Worm (Caenorhabditis elegans) whole organism, L1 larva: ENCODE results near the gene Y43F8B.3.

Source experiments
- C04F5.9 ChIP-seq: sonication (generic microtip); optimal IDR thresholded peaks from 2 replicates; lab custom pipeline; 2016; ENCODE audit warnings: missing genetic modification characterization, missing compliant biosample characterization
- C16A3.4 ChIP-seq: fragments of 150-350 bp; optimal IDR thresholded peaks from 2 replicates; lab custom pipeline; 2014; ENCODE audit warnings: missing biosample characterization, missing genetic modification characterization
- C34B4.2 ChIP-seq: sonication (generic microtip); optimal IDR thresholded peaks from 2 replicates; lab custom pipeline; 2017; ENCODE audit warnings: mild to moderate bottlenecking, missing genetic modification characterization, missing compliant biosample characterization
- F16B12.6 ChIP-seq: fragments of 150-350 bp; optimal IDR thresholded peaks from 2 replicates; lab custom pipeline; 2014; ENCODE audit warnings: missing biosample characterization, missing genetic modification characterization
- ama-1 ChIP-seq: fragments of 150-350 bp; optimal IDR thresholded peaks from 2 replicates; lab custom pipeline; 2014
- blmp-1 ChIP-seq: fragments of 150-350 bp; optimal IDR thresholded peaks from 2 replicates; lab custom pipeline; 2014; ENCODE audit warnings: missing biosample characterization, missing genetic modification characterization
- ceh-63 ChIP-seq: fragments of 200-800 bp; sonication (Bioruptor generic); optimal IDR thresholded peaks from 2 replicates; lab custom pipeline; 2018; ENCODE audit warnings: mild to moderate bottlenecking, missing genetic modification characterization, missing compliant biosample characterization
- ceh-90 ChIP-seq: sonication (generic microtip); optimal IDR thresholded peaks from 2 replicates; lab custom pipeline; 2016; ENCODE audit warnings: missing genetic modification characterization, missing compliant biosample characterization
- dpl-1 ChIP-seq, 3 experiments: fragments of 150-350 bp in 2 of 3; sonication (generic microtip) in 1 of 3; optimal IDR thresholded peaks; 2 replicates each; lab custom pipeline; 2014 to 2017; ENCODE audit warnings: missing biosample characterization in 3 of 3, missing genetic modification characterization in 3 of 3, missing genetic modification reagents in 3 of 3
- efl-1 ChIP-seq, 4 experiments: fragments of 150-350 bp; optimal IDR thresholded peaks in 3 of 4; peaks in 1 of 4; 1 replicate in 1 of 4; 2 replicates in 3 of 4; lab custom pipeline; 2014; ENCODE audit warnings: missing biosample characterization in 2 of 4, missing genetic modification characterization in 2 of 4, missing genetic modification reagents in 2 of 4
- elt-2 ChIP-seq: sonication (generic microtip); optimal IDR thresholded peaks from 2 replicates; lab custom pipeline; 2016; ENCODE audit warnings: missing genetic modification characterization, mild to moderate bottlenecking, inconsistent platforms, missing compliant biosample characterization, missing genetic modification reagents
- ets-5 ChIP-seq: fragments of 200-800 bp; sonication (Bioruptor generic); IDR thresholded peaks from 2 replicates; pipeline ENCODE4 v1.3.6; 2022; ENCODE audit warnings: missing genetic modification characterization, missing compliant biosample characterization
- fkh-8 ChIP-seq: sonication (generic microtip); optimal IDR thresholded peaks from 2 replicates; lab custom pipeline; 2016; ENCODE audit warnings: mild to moderate bottlenecking, missing genetic modification characterization, missing compliant biosample characterization
- fos-1 ChIP-seq: fragments of 150-350 bp; optimal IDR thresholded peaks from 2 replicates; lab custom pipeline; 2014; ENCODE audit warnings: missing biosample characterization, missing genetic modification characterization
- grh-1 ChIP-seq: fragments of 200-800 bp; sonication (Bioruptor generic); IDR thresholded peaks from 2 replicates; pipeline ENCODE4 v1.3.6; 2022; ENCODE audit warnings: missing genetic modification reagents, missing genetic modification characterization, missing compliant biosample characterization
- hlh-17 ChIP-seq: fragments of 200-800 bp; sonication (Bioruptor generic); optimal IDR thresholded peaks from 2 replicates; lab custom pipeline; 2018; ENCODE audit warnings: missing genetic modification characterization, mild to moderate bottlenecking, missing compliant biosample characterization, moderate library complexity, borderline replicate concordance
- hpl-2 ChIP-seq: fragments of 150-350 bp; optimal IDR thresholded peaks from 2 replicates; lab custom pipeline; 2014; ENCODE audit warnings: missing biosample characterization, missing genetic modification reagents, missing genetic modification characterization
- lin-14 ChIP-seq: fragments of 200-800 bp; sonication (Bioruptor generic); optimal IDR thresholded peaks from 2 replicates; lab custom pipeline; 2018; ENCODE audit warnings: mild to moderate bottlenecking, missing genetic modification characterization, moderate library complexity, missing compliant biosample characterization
- lin-15B ChIP-seq: fragments of 150-350 bp; sonication (generic microtip); optimal IDR thresholded peaks from 3 replicates; lab custom pipeline; 2014; ENCODE audit warnings: missing biosample characterization, missing genetic modification characterization
- lin-35 ChIP-seq, 2 experiments: fragments of 150-350 bp; optimal IDR thresholded peaks; 2 replicates each; lab custom pipeline; 2014; ENCODE audit warnings: missing biosample characterization in 2 of 2, missing genetic modification characterization in 2 of 2, missing genetic modification reagents in 2 of 2
- lin-39 ChIP-seq: fragments of 150-350 bp; optimal IDR thresholded peaks from 2 replicates; lab custom pipeline; 2014; ENCODE audit warnings: missing biosample characterization, missing genetic modification reagents, missing genetic modification characterization
- lir-3 ChIP-seq: sonication (generic microtip); optimal IDR thresholded peaks from 2 replicates; lab custom pipeline; 2016; ENCODE audit warnings: mild to moderate bottlenecking, missing genetic modification characterization, moderate library complexity, missing compliant biosample characterization; ENCODE audit not compliant: poor library complexity
- lsy-2 ChIP-seq, 2 experiments: fragments of 150-350 bp; optimal IDR thresholded peaks; 2 replicates each; lab custom pipeline; 2014; ENCODE audit warnings: missing biosample characterization in 2 of 2, missing genetic modification characterization in 2 of 2
- mab-9 ChIP-seq: fragments of 200-800 bp; sonication (Bioruptor generic); IDR thresholded peaks from 2 replicates; pipeline ENCODE4 v1.3.6; 2022; ENCODE audit warnings: missing genetic modification reagents, missing genetic modification characterization, missing compliant biosample characterization
- mdl-1 ChIP-seq, 2 experiments: fragments of 150-350 bp; optimal IDR thresholded peaks; 2 replicates each; lab custom pipeline; 2014 to 2017; ENCODE audit warnings: missing biosample characterization in 2 of 2, missing genetic modification characterization in 2 of 2, inconsistent platforms in 1 of 2
- mep-1 ChIP-seq: fragments of 150-350 bp; optimal IDR thresholded peaks from 2 replicates; lab custom pipeline; 2014; ENCODE audit warnings: missing biosample characterization, missing genetic modification characterization
- nhr-11 ChIP-seq: fragments of 150-350 bp; optimal IDR thresholded peaks from 2 replicates; lab custom pipeline; 2014; ENCODE audit warnings: missing biosample characterization, missing genetic modification characterization
- nhr-19 ChIP-seq: fragments of 200-800 bp; sonication (Bioruptor generic); conservative IDR thresholded peaks from 2 replicates; pipeline ENCODE4 v1.3.6; 2022; ENCODE audit warnings: missing genetic modification characterization, missing compliant biosample characterization
- nhr-20 ChIP-seq: sonication (generic microtip); optimal IDR thresholded peaks from 2 replicates; lab custom pipeline; 2016; ENCODE audit warnings: mild to moderate bottlenecking, missing genetic modification characterization, missing compliant biosample characterization
- nhr-237 ChIP-seq: fragments of 150-350 bp; optimal IDR thresholded peaks from 2 replicates; lab custom pipeline; 2014; ENCODE audit warnings: missing biosample characterization, missing genetic modification characterization
- nhr-47 ChIP-seq: sonication (generic microtip); optimal IDR thresholded peaks from 2 replicates; lab custom pipeline; 2016; ENCODE audit warnings: mild to moderate bottlenecking, missing genetic modification characterization, moderate library complexity, missing compliant biosample characterization
- nhr-71 ChIP-seq: sonication (generic microtip); optimal IDR thresholded peaks from 2 replicates; lab custom pipeline; 2016; ENCODE audit warnings: mild to moderate bottlenecking, missing genetic modification characterization, moderate library complexity, missing compliant biosample characterization
- pax-3 ChIP-seq: fragments of 200-800 bp; sonication (Bioruptor generic); optimal IDR thresholded peaks from 2 replicates; lab custom pipeline; 2018; ENCODE audit warnings: mild to moderate bottlenecking, missing genetic modification characterization, moderate library complexity, missing compliant biosample characterization
- rnt-1 ChIP-seq: sonication (generic microtip); optimal IDR thresholded peaks from 2 replicates; lab custom pipeline; 2016; ENCODE audit warnings: mild to moderate bottlenecking, missing genetic modification characterization, moderate library complexity, missing compliant biosample characterization
- sox-4 ChIP-seq: sonication (generic microtip); optimal IDR thresholded peaks from 2 replicates; lab custom pipeline; 2016; ENCODE audit warnings: missing genetic modification characterization, missing compliant biosample characterization
- tlp-1 ChIP-seq: fragments of 150-350 bp; optimal IDR thresholded peaks from 2 replicates; lab custom pipeline; 2014; ENCODE audit warnings: missing biosample characterization, missing genetic modification characterization
- unc-30 ChIP-seq: sonication (generic microtip); optimal IDR thresholded peaks from 2 replicates; lab custom pipeline; 2017; ENCODE audit warnings: missing biosample characterization, missing genetic modification characterization
- unc-62 ChIP-seq: fragments of 150-350 bp; optimal IDR thresholded peaks from 2 replicates; lab custom pipeline; 2014; ENCODE audit warnings: missing biosample characterization, missing genetic modification reagents, missing genetic modification characterization
- unc-86 ChIP-seq: sonication (generic microtip); optimal IDR thresholded peaks from 2 replicates; lab custom pipeline; 2016; ENCODE audit warnings: missing genetic modification characterization, missing compliant biosample characterization
- zag-1 ChIP-seq: fragments of 150-350 bp; optimal IDR thresholded peaks from 2 replicates; lab custom pipeline; 2014; ENCODE audit warnings: missing biosample characterization, missing genetic modification characterization
- zip-4 ChIP-seq: fragments of 200-800 bp; sonication (Bioruptor generic); optimal IDR thresholded peaks from 2 replicates; lab custom pipeline; 2018; ENCODE audit warnings: mild to moderate bottlenecking, missing genetic modification characterization, moderate library complexity, missing compliant biosample characterization
- ztf-4 ChIP-seq: fragments of 150-350 bp; optimal IDR thresholded peaks from 2 replicates; lab custom pipeline; 2014; ENCODE audit warnings: missing biosample characterization, missing genetic modification characterization

The Y43F8B.3 gene

ce11 chrV:19522551-19523137, 19.7 kb downstream of the Y43F8B.3 start (continued):
- TF ChIP-seq lin-39 (tag; lab: Kevin White, UChicago) (peak; percentile 66), ztf-4 (tag; lab: Kevin White, UChicago) (peak; percentile 93), lin-35 (GFP tag; optimal IDR thresholded peaks at IDR 0.05; lab: Kevin White, UChicago) (peak; percentile 61 to 80), C04F5.9 (tag; lab: Kevin White, UChicago) (no peak), zip-4 (GFP tag; lab: Kevin White, UChicago) (peak; percentile 68), unc-62 (GFP tag; lab: Kevin White, UChicago) (peak; percentile 76), nhr-19 (GFP tag; lab: Robert Waterston, UW) (peak; percentile 97), ama-1 (peak; percentile 90), nhr-237 (tag; lab: Kevin White, UChicago) (peak; percentile 59), lin-14 (peak; percentile 98), pax-3 (tag; lab: Kevin White, UChicago) (peak; percentile 81), fos-1 (tag; lab: Kevin White, UChicago) (peak; percentile 59), mab-9 (peak; percentile 87), lir-3 (peak; percentile 64), sox-4 (tag; lab: Kevin White, UChicago) (peak; percentile 43), lin-15B (no peak), rnt-1 (tag; lab: Kevin White, UChicago) (peak; percentile 81), zag-1 (tag; lab: Kevin White, UChicago) (peak; percentile 55), ets-5 (GFP tag; lab: Robert Waterston, UW) (no peak), unc-30 (no peak), nhr-11 (peak; percentile 35), hpl-2 (GFP tag; lab: Kevin White, UChicago) (peak; percentile 41), grh-1 (GFP tag; lab: Robert Waterston, UW) (peak; percentile 91), ceh-90 (tag; lab: Kevin White, UChicago) (no peak), nhr-47 (tag; lab: Kevin White, UChicago) (peak; percentile 94), dpl-1 (GFP tag; optimal IDR thresholded peaks at IDR 0.05; lab: Kevin White, UChicago) (peak; percentile 47 to 56 (median 50)), fkh-8 (tag; lab: Kevin White, UChicago) (peak; percentile 94), hlh-17 (GFP tag; lab: Kevin White, UChicago) (no peak), blmp-1 (peak; percentile 72), mep-1 (peak; percentile 92), unc-86 (tag; lab: Kevin White, UChicago) (peak; percentile 96), C16A3.4 (peak; percentile 29), F16B12.6 (tag; lab: Kevin White, UChicago) (no peak)

ce11 chrV:19524569-19524968, 21.7 kb downstream of the Y43F8B.3 start:
- TF ChIP-seq unc-86 (tag; lab: Kevin White, UChicago) (no peak), efl-1 (optimal IDR thresholded peaks at IDR 0.05; lab: Kevin White, UChicago) (no peak), efl-1 (GFP tag; optimal IDR thresholded peaks at IDR 0.05 in 1 of 2; lab: Kevin White, UChicago) (peak in 1 of 2 experiments; percentile 84), elt-2 (tag; lab: Kevin White, UChicago) (peak; percentile 3), lsy-2 (tag; optimal IDR thresholded peaks at IDR 0.05; lab: Kevin White, UChicago) (no peak), tlp-1 (tag; lab: Kevin White, UChicago) (no peak), ceh-63 (GFP tag; lab: Kevin White, UChicago) (no peak), lin-35 (GFP tag; optimal IDR thresholded peaks at IDR 0.05; lab: Kevin White, UChicago) (peak in 1 of 2 experiments; percentile 5), C34B4.2 (tag; lab: Kevin White, UChicago) (no peak), lir-3 (no peak), fkh-8 (tag; lab: Kevin White, UChicago) (peak; percentile 43), nhr-20 (tag; lab: Kevin White, UChicago) (peak; percentile 23), mdl-1 (tag; optimal IDR thresholded peaks at IDR 0.05; lab: Kevin White, UChicago) (peak in 1 of 2 experiments; percentile 76), nhr-47 (tag; lab: Kevin White, UChicago) (peak; percentile 19), nhr-19 (GFP tag; lab: Robert Waterston, UW) (peak; percentile 39), mab-9 (no peak), lin-14 (peak; percentile 67), nhr-11 (no peak), blmp-1 (peak; percentile 54), nhr-71 (peak; percentile 59)
